Worm (Caenorhabditis elegans) whole organism, L2 larva: ENCODE measurements around the gene F39B3.3.

Source experiments
- aly-2 ChIP-seq: fragments of 150-350 bp; optimal IDR thresholded peaks from 2 replicates; lab custom pipeline; 2014; ENCODE audit warnings: missing biosample characterization, missing genetic modification characterization
- egl-27 ChIP-seq: sonication (generic microtip); optimal IDR thresholded peaks from 3 replicates; lab custom pipeline; 2017; ENCODE audit warnings: missing biosample characterization, missing genetic modification reagents, missing genetic modification characterization
- lsy-2 ChIP-seq, 2 experiments: fragments of 150-350 bp in 1 of 2; sonication (generic microtip) in 1 of 2; optimal IDR thresholded peaks; 2 replicates each; lab custom pipeline; 2014 to 2017; ENCODE audit warnings: missing biosample characterization in 2 of 2, missing genetic modification characterization in 2 of 2
- mab-5 ChIP-seq: fragments of 150-350 bp; optimal IDR thresholded peaks from 2 replicates; lab custom pipeline; 2014; ENCODE audit warnings: missing biosample characterization, missing genetic modification characterization
- nhr-25 ChIP-seq: fragments of 150-350 bp; sonication (generic microtip); optimal IDR thresholded peaks from 3 replicates; lab custom pipeline; 2014; ENCODE audit warnings: missing biosample characterization, missing genetic modification characterization

DNA sequence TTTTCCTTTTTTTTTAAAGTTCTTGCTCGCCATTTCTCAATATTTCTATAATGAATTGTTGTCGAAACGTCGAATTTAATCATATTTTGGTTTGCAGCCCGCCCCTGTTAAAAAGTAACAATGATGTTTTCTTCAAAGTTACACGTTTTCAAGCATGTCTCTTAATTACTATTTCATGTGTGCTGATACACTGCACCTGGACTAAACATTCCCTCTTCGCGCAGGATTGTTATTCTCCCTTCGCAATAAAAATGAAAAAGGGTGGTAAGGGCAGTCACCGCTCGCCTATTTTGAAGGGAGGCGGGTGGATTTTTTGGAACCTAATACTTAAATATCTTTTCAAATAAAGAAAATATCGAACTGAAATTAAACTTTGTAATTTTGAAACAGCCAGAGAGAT is 33.4 kb downstream of the F39B3.3 start:
- TF ChIP-seq egl-27 (tag; lab: Kevin White, UChicago) (no peak), lsy-2 (tag; optimal IDR thresholded peaks at IDR 0.05; lab: Kevin White, UChicago) (peak in 1 of 2 experiments; percentile 35), mab-5 (no peak), nhr-25 (peak; percentile 24), aly-2 (no peak)
